Fruit fly (Drosophila melanogaster) whole organism, pupa: ENCODE data around the gene Spp.

ENCODE experiments used
- CG10348 ChIP-seq: fragments of 200-800 bp; sonication (Bioruptor generic); IDR thresholded peaks from 2 replicates; pipeline ENCODE4 v1.3.6; 2022; ENCODE audit warnings: missing biosample characterization, missing genetic modification characterization
- CG13204 ChIP-seq: fragments of 200-800 bp; sonication (Bioruptor generic); optimal IDR thresholded peaks from 2 replicates; lab custom pipeline; 2018; ENCODE audit warnings: missing biosample characterization, mild to moderate bottlenecking, missing genetic modification characterization, moderate library complexity
- CG14655 ChIP-seq: fragments of 200-800 bp; sonication (Bioruptor generic); optimal IDR thresholded peaks from 3 replicates; lab custom pipeline; 2017; ENCODE audit warnings: mild to moderate bottlenecking, missing biosample characterization, missing genetic modification reagents, missing genetic modification characterization
- CG15710 ChIP-seq: fragments of 200-800 bp; sonication (Bioruptor generic); optimal IDR thresholded peaks from 2 replicates; lab custom pipeline; 2018; ENCODE audit warnings: missing biosample characterization, mild to moderate bottlenecking, missing genetic modification characterization, moderate library complexity
- CG17806 ChIP-seq: fragments of 200-800 bp; sonication (Bioruptor generic); optimal IDR thresholded peaks from 2 replicates; lab custom pipeline; 2018; ENCODE audit warnings: missing biosample characterization, mild to moderate bottlenecking, missing genetic modification characterization, moderate library complexity
- CG32121 ChIP-seq: fragments of 200-800 bp; sonication (Bioruptor generic); IDR thresholded peaks from 2 replicates; pipeline ENCODE4 v1.3.6; 2022; ENCODE audit warnings: missing biosample characterization, missing genetic modification characterization
- CG34367 ChIP-seq: fragments of 200-800 bp; sonication (Bioruptor generic); optimal IDR thresholded peaks from 2 replicates; lab custom pipeline; 2018; ENCODE audit warnings: missing biosample characterization, mild to moderate bottlenecking, missing genetic modification characterization
- CG4496 ChIP-seq: fragments of 200-800 bp; sonication (Bioruptor generic); IDR thresholded peaks from 3 replicates; pipeline ENCODE4 v1.3.6; 2022; ENCODE audit warnings: missing biosample characterization, missing genetic modification characterization
- CG8159 ChIP-seq: fragments of 200-800 bp; sonication (Bioruptor generic); optimal IDR thresholded peaks from 3 replicates; lab custom pipeline; 2018; ENCODE audit warnings: missing biosample characterization, mild to moderate bottlenecking, missing genetic modification characterization, moderate library complexity
- CG8301 ChIP-seq: fragments of 200-800 bp; sonication (Bioruptor generic); optimal IDR thresholded peaks from 2 replicates; lab custom pipeline; 2018; ENCODE audit warnings: missing biosample characterization, mild to moderate bottlenecking, missing genetic modification characterization
- CG9948 ChIP-seq: fragments of 200-800 bp; sonication (Bioruptor generic); optimal IDR thresholded peaks from 2 replicates; lab custom pipeline; 2018; ENCODE audit warnings: missing biosample characterization, mild to moderate bottlenecking, missing genetic modification characterization, moderate library complexity
- D1 ChIP-seq: fragments of 200-800 bp; sonication (Bioruptor generic); optimal IDR thresholded peaks from 2 replicates; lab custom pipeline; 2018; ENCODE audit warnings: missing biosample characterization, mild to moderate bottlenecking, missing genetic modification characterization, moderate library complexity
- EcR ChIP-seq: fragments of 200-800 bp; sonication (Bioruptor generic); optimal IDR thresholded peaks from 3 replicates; lab custom pipeline; 2019; ENCODE audit warnings: missing biosample characterization, missing genetic modification characterization, mild to moderate bottlenecking, moderate library complexity, missing genetic modification reagents
- Ets98B ChIP-seq: fragments of 200-800 bp; sonication (Bioruptor generic); IDR thresholded peaks from 2 replicates; pipeline ENCODE4 v1.3.6; 2022; ENCODE audit warnings: missing biosample characterization, missing genetic modification characterization
- Pif1A ChIP-seq: fragments of 200-800 bp; sonication (Bioruptor generic); optimal IDR thresholded peaks from 3 replicates; lab custom pipeline; 2016; ENCODE audit warnings: missing biosample characterization, missing genetic modification characterization
- Pif1B ChIP-seq: fragments of 200-800 bp; sonication (Bioruptor generic); optimal IDR thresholded peaks from 3 replicates; lab custom pipeline; 2016; ENCODE audit warnings: missing biosample characterization, missing genetic modification characterization
- Snoo ChIP-seq: fragments of 200-800 bp; sonication (Bioruptor generic); optimal IDR thresholded peaks from 3 replicates; lab custom pipeline; 2017; ENCODE audit warnings: missing biosample characterization, mild to moderate bottlenecking, missing genetic modification characterization, inconsistent platforms
- fd96Ca ChIP-seq: fragments of 200-800 bp; sonication (Bioruptor generic); IDR thresholded peaks from 3 replicates; pipeline ENCODE4 v1.3.6; 2022; ENCODE audit warnings: missing biosample characterization, missing genetic modification characterization
- gl ChIP-seq: fragments of 200-800 bp; sonication (Bioruptor generic); optimal IDR thresholded peaks from 2 replicates; lab custom pipeline; 2018; ENCODE audit warnings: missing biosample characterization, mild to moderate bottlenecking, missing genetic modification characterization
- rn ChIP-seq: fragments of 200-800 bp; sonication (Bioruptor generic); IDR thresholded peaks from 2 replicates; pipeline ENCODE4 v1.3.6; 2022; ENCODE audit warnings: missing biosample characterization, missing genetic modification characterization

Spp gene

dm6 chr2L:568030-568429 is 23.6 kb upstream of the Spp start, which contains the start of the genes Nle and Sf3b1:
Gene Nle, minus strand, starts transcription at chr2L:568121.
Gene Sf3b1, plus strand, starts transcription at chr2L:568340.
- TF ChIP-seq Snoo (tag; lab: Kevin White, UChicago) = no peak
- TF ChIP-seq Ets98B = no peak
- no peak for TF ChIP-seq CG10348 (GFP tag; lab: Robert Waterston, UW)
- TF ChIP-seq CG15710 (tag; lab: Kevin White, UChicago) = peak; percentile 34
- TF ChIP-seq CG17806 = peak; percentile 7
- TF ChIP-seq, all 21 proteins: peak for 2

DNA sequence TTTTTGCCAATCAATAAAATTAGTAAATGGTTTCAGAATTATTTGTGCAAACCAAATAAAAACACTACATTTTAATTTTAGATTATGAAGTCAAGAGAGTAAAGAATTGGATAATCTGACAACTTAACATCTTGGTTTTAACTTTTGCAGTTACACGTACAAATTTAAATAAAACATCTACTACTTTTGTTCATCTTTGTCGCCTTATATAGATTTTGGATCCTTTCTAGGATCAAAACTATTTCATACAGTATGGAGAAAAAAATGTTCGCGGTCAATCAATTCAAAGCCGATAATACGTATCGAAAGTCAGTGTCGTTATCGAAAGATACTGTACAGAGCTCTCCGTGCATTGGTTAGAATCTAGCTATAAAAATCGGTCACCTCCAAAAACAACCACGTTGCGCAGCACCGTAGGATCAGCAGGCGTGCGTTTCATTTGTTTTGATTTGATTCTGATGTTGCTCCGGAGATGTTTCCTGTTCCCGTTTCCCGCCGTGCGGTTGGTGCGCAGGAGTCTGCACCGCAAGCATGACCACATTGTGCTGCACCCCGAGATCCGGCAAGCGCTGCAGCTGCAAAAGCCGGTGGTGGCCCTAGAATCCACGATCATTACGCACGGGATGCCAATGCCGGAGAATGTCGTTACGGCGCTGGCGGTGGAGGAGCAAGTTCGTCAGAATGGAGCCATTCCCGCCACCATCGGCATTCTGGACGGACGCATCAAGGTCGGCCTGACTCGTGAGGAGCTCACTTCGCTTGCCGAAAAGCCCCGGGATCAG is 19.5 kb upstream of the Spp start, which contains the start of the genes uncNacbeta and CG2794:
uncNacbeta (minus strand) TSS at position 51 of the 782 bp plus-strand sequence.
CG2794 (plus strand) TSS at position 395 of the 782 bp plus-strand sequence.
- TF ChIP-seq CG4496 (GFP tag; lab: Robert Waterston, UW) = peak; percentile 32; the same call in 1 of the 3 replicates
- TF ChIP-seq fd96Ca (GFP tag; lab: Robert Waterston, UW) = 0 out of 3 replicates have a peak, but pooled peaks have one; percentile 22
- no peak for TF ChIP-seq gl (tag; lab: Kevin White, UChicago)
- no peak for TF ChIP-seq CG8159 (tag; lab: Kevin White, UChicago)
- TF ChIP-seq CG34367 (tag; lab: Kevin White, UChicago) = no peak
- no peak for TF ChIP-seq CG9948 (tag; lab: Kevin White, UChicago)
- TF ChIP-seq CG14655 (GFP tag; lab: Kevin White, UChicago) = no peak
- no peak for TF ChIP-seq EcR (GFP tag; lab: Kevin White, UChicago)
- TF ChIP-seq D1 (tag; lab: Kevin White, UChicago) = no peak

dm6 chr2L:563314-563713 is 18.9 kb upstream of the Spp start:
- TF ChIP-seq CG8159 (tag; lab: Kevin White, UChicago) (no peak), CG8301 (tag; lab: Kevin White, UChicago) (no peak), Pif1A (no peak), CG15710 (tag; lab: Kevin White, UChicago) (no peak), CG34367 (tag; lab: Kevin White, UChicago) (no peak), Pif1B (GFP tag; lab: Kevin White, UChicago) (no peak), gl (tag; lab: Kevin White, UChicago) (no peak), Ets98B (peak; percentile 32), EcR (GFP tag; lab: Kevin White, UChicago) (peak; percentile 75), CG9948 (tag; lab: Kevin White, UChicago) (no peak), D1 (tag; lab: Kevin White, UChicago) (no peak), fd96Ca (GFP tag; lab: Robert Waterston, UW) (peak; percentile 67; the same call in 2 of the 3 replicates), rn (GFP tag; lab: Robert Waterston, UW) (no peak), CG32121 (GFP tag; lab: Robert Waterston, UW) (peak; percentile 51), CG4496 (GFP tag; lab: Robert Waterston, UW) (peak; percentile 31; the same call in 1 of the 3 replicates), CG10348 (GFP tag; lab: Robert Waterston, UW) (no peak)

- TF ChIP-seq rn (GFP tag; lab: Robert Waterston, UW) = no peak
- no peak for TF ChIP-seq CG14655 (GFP tag; lab: Kevin White, UChicago)
- no peak for TF ChIP-seq CG34367 (tag; lab: Kevin White, UChicago)
- TF ChIP-seq Pif1B (GFP tag; lab: Kevin White, UChicago) = no peak
- TF ChIP-seq CG9948 (tag; lab: Kevin White, UChicago) = no peak
- no peak for TF ChIP-seq CG8159 (tag; lab: Kevin White, UChicago)
- TF ChIP-seq Snoo (tag; lab: Kevin White, UChicago) = no peak
- TF ChIP-seq Pif1A = no peak
- no peak for TF ChIP-seq fd96Ca (GFP tag; lab: Robert Waterston, UW)
- no peak for TF ChIP-seq CG4496 (GFP tag; lab: Robert Waterston, UW)
- TF ChIP-seq CG10348 (GFP tag; lab: Robert Waterston, UW) = no peak
- no peak for TF ChIP-seq CG32121 (GFP tag; lab: Robert Waterston, UW)
- TF ChIP-seq, all 21 proteins: peak for 0
Observed at dm6 chr2L:559770-560567, 15.5 kb upstream of the Spp start, which contains the start of gene rempA. Gene rempA, minus strand, starts transcription at chr2L:560310.

- TF ChIP-seq CG34367 (tag; lab: Kevin White, UChicago) (no peak), CG13204 (GFP tag; lab: Kevin White, UChicago) (no peak), Pif1B (GFP tag; lab: Kevin White, UChicago) (no peak), CG10348 (GFP tag; lab: Robert Waterston, UW) (no peak), CG4496 (GFP tag; lab: Robert Waterston, UW) (peak; percentile 48; the same call in 1 of the 3 replicates), CG8301 (tag; lab: Kevin White, UChicago) (no peak), gl (tag; lab: Kevin White, UChicago) (no peak), D1 (tag; lab: Kevin White, UChicago) (no peak), CG8159 (tag; lab: Kevin White, UChicago) (peak; percentile 6), CG15710 (tag; lab: Kevin White, UChicago) (no peak), rn (GFP tag; lab: Robert Waterston, UW) (no peak), fd96Ca (GFP tag; lab: Robert Waterston, UW) (no peak), Ets98B (0 out of 2 replicates have a peak, but pooled peaks have one; percentile 15), EcR (GFP tag; lab: Kevin White, UChicago) (no peak), Snoo (tag; lab: Kevin White, UChicago) (no peak)
- TF ChIP-seq, all 21 proteins: peak for 3
Observed at dm6 chr2L:559311-559710, 14.9 kb upstream of the Spp start, which contains the start of gene Tspo. Gene Tspo, plus strand, starts transcription at chr2L:559612.
